Fruit fly (Drosophila melanogaster): ENCODE measurements around the gene Orct.

Orct gene

dm6 chr3R:24318217-24319082, 42.4 kb downstream of the Orct start, which contains the start of the genes Nab2 and BRWD3 (continued):
- TF ChIP-seq CG32772 (GFP tag; IDR thresholded peaks at IDR 0.05) (peak; percentile 60), H2.0 (GFP tag; IDR thresholded peaks at IDR 0.05) (0 out of 2 replicates have a peak, but pooled peaks have one; percentile 10), wor (GFP tag; IDR thresholded peaks at IDR 0.05) (no peak), CG13775 (GFP tag; optimal IDR thresholded peaks at IDR 0.05) (peak; percentile 68), CG14965 (GFP tag; optimal IDR thresholded peaks at IDR 0.05; ENCODE audit: borderline replicate concordance) (no peak), CG17186 (GFP tag; optimal IDR thresholded peaks at IDR 0.05) (no peak), CG11695 (GFP tag; IDR thresholded peaks at IDR 0.05) (no peak), Kr (GFP tag; optimal IDR thresholded peaks at IDR 0.05) (no peak), pros (GFP tag; optimal IDR thresholded peaks at IDR 0.05) (no peak), Dad (GFP tag; optimal IDR thresholded peaks at IDR 0.05) (no peak), bbx (GFP tag; IDR thresholded peaks at IDR 0.05; ENCODE audit: partially characterized antibody) (peak; percentile 75), cwo (GFP tag; optimal IDR thresholded peaks at IDR 0.05) (no peak), mld (GFP tag; IDR thresholded peaks at IDR 0.05; ENCODE audit: partially characterized antibody) (peak; percentile 60; the same call in 1 of the 3 replicates), Elba2 (GFP tag; optimal IDR thresholded peaks at IDR 0.05) (no peak), CG9797 (GFP tag; optimal IDR thresholded peaks at IDR 0.05) (peak; percentile 4), CG6683 (GFP tag; optimal IDR thresholded peaks at IDR 0.05) (no peak), D (optimal IDR thresholded peaks at IDR 0.05) (no peak), D (GFP tag; optimal IDR thresholded peaks at IDR 0.05) (no peak), tin (GFP tag; optimal IDR thresholded peaks at IDR 0.05) (peak; percentile 38), Ets97D (GFP tag; optimal IDR thresholded peaks at IDR 0.05) (peak; percentile 19), CG6254 (GFP tag; optimal IDR thresholded peaks at IDR 0.05) (no peak), bab2 (GFP tag; optimal IDR thresholded peaks at IDR 0.05) (no peak), Dref (GFP tag; IDR thresholded peaks at IDR 0.05) (peak; percentile 82), ttk (GFP tag; IDR thresholded peaks at IDR 0.05) (0 out of 2 replicates have a peak, but pooled peaks have one; percentile 24), Antp (GFP tag; optimal IDR thresholded peaks at IDR 0.05) (no peak), CG4282 (GFP tag; optimal IDR thresholded peaks at IDR 0.05) (no peak), CG31441 (GFP tag; IDR thresholded peaks at IDR 0.05) (no peak), Trl (optimal IDR thresholded peaks at IDR 0.05) (no peak), Trl (GFP tag; optimal IDR thresholded peaks at IDR 0.05) (peak; percentile 27), CG11398 (GFP tag; optimal IDR thresholded peaks at IDR 0.05) (no peak), CG16813 (GFP tag; IDR thresholded peaks at IDR 0.05; ENCODE audit: partially characterized antibody) (peak; percentile 71), CG7271 (tag; optimal IDR thresholded peaks at IDR 0.05) (no peak), CG12071 (GFP tag; optimal IDR thresholded peaks at IDR 0.05) (no peak), abd-A (tag; optimal IDR thresholded peaks at IDR 0.05) (no peak), fu2 (GFP tag; optimal IDR thresholded peaks at IDR 0.05) (no peak), Asciz (GFP tag; optimal IDR thresholded peaks at IDR 0.05) (no peak), az2 (GFP tag; optimal IDR thresholded peaks at IDR 0.05) (peak; percentile 43), Ada2b (GFP tag; IDR thresholded peaks at IDR 0.05) (no peak), crol (GFP tag; IDR thresholded peaks at IDR 0.05) (no peak), Oaz (GFP tag; IDR thresholded peaks at IDR 0.05) (peak; percentile 30; the same call in 1 of the 2 replicates), MESR4 (GFP tag; optimal IDR thresholded peaks at IDR 0.05) (peak; percentile 79), pan (optimal IDR thresholded peaks at IDR 0.05) (no peak), pan (GFP tag; optimal IDR thresholded peaks at IDR 0.05 in 1 of 2, IDR thresholded peaks at IDR 0.05 in 1 of 2) (peak in 1 of 2 experiments; percentile 31), CG13123 (GFP tag; optimal IDR thresholded peaks at IDR 0.05) (no peak), zen (tag; optimal IDR thresholded peaks at IDR 0.05) (peak; percentile 28), sd (tag; optimal IDR thresholded peaks at IDR 0.05) (no peak), CG17829 (tag; optimal IDR thresholded peaks at IDR 0.05) (peak; percentile 18), CG13287 (GFP tag; IDR thresholded peaks at IDR 0.05; ENCODE audit: partially characterized antibody) (peak; percentile 52), CG2202 (tag; optimal IDR thresholded peaks at IDR 0.05) (no peak)
